Fruit fly (Drosophila melanogaster): ENCODE measurements around the gene Indy.

DNA sequence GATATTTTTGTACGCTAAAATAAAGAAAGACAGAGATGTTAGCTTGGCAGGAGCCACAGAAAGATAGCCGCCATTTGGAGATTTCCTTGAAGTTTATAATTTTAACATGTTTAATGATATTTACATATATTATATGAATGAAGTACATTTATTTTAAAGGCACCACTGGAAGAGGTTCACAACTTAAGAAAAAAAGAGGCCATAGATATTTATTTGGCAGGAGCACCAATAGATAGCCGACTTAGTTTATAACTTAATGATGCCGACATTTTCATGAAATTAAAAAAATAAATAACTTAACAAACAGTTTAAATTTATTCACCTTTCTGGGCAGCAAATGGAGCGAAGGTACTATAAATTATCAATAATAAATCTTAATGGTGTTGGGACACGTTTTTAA, 24.0 kb downstream of the Indy start:
- TF ChIP-seq Clk (GFP tag; optimal IDR thresholded peaks at IDR 0.05) = no peak
- TF ChIP-seq CG7045 (GFP tag; optimal IDR thresholded peaks at IDR 0.05) = no peak
- no peak for TF ChIP-seq tj (GFP tag; optimal IDR thresholded peaks at IDR 0.05)
- TF ChIP-seq CG33017 (tag; optimal IDR thresholded peaks at IDR 0.05) = no peak
- TF ChIP-seq Mnt (GFP tag; optimal IDR thresholded peaks at IDR 0.05) = no peak
- no peak for TF ChIP-seq ovo (GFP tag; optimal IDR thresholded peaks at IDR 0.05)
- TF ChIP-seq pad (GFP tag; optimal IDR thresholded peaks at IDR 0.05) = no peak
- no peak for TF ChIP-seq Hr96 (GFP tag; optimal IDR thresholded peaks at IDR 0.05)
- no peak for TF ChIP-seq CG5204 (GFP tag; optimal IDR thresholded peaks at IDR 0.05)
